Fruit fly (Drosophila melanogaster): ENCODE results near the gene CG42507.
A peak's percentile ranks its signal among the peaks of the same experiment; 100 is the strongest.

CG42507 gene

dm6 chr3L:14804724-14805221, 47.0 kb upstream of the CG42507 start, which contains the start of gene CG17839 (continued):
- TF ChIP-seq bcd (GFP tag; optimal IDR thresholded peaks at IDR 0.05) (peak; percentile 33), Meics (GFP tag; optimal IDR thresholded peaks at IDR 0.05) (peak; percentile 33), CG15514 (GFP tag; optimal IDR thresholded peaks at IDR 0.05) (peak; percentile 43), CrebB (tag; optimal IDR thresholded peaks at IDR 0.05) (peak; percentile 6), run (tag; optimal IDR thresholded peaks at IDR 0.05) (no peak), grau (tag; optimal IDR thresholded peaks at IDR 0.05) (peak; percentile 4), Trl (optimal IDR thresholded peaks at IDR 0.05) (no peak), Trl (GFP tag; optimal IDR thresholded peaks at IDR 0.05) (no peak), Doc2 (GFP tag; IDR thresholded peaks at IDR 0.05) (no peak), ATbp (GFP tag; optimal IDR thresholded peaks at IDR 0.05) (peak; percentile 9), Nf-YC (tag; optimal IDR thresholded peaks at IDR 0.05) (peak; percentile 37), Deaf1 (tag; optimal IDR thresholded peaks at IDR 0.05) (peak; percentile 99), mirr (GFP tag; optimal IDR thresholded peaks at IDR 0.05) (peak; percentile 74), fd102C (GFP tag; optimal IDR thresholded peaks at IDR 0.05) (no peak), CG34376 (GFP tag; optimal IDR thresholded peaks at IDR 0.05) (peak; percentile 71), CG31441 (GFP tag; IDR thresholded peaks at IDR 0.05) (no peak), eyg (GFP tag; optimal IDR thresholded peaks at IDR 0.05) (no peak), cwo (GFP tag; optimal IDR thresholded peaks at IDR 0.05) (peak; percentile 28), wor (GFP tag; IDR thresholded peaks at IDR 0.05) (no peak), hkb (optimal IDR thresholded peaks at IDR 0.05) (no peak), hkb (GFP tag; IDR thresholded peaks at IDR 0.05) (0 out of 2 replicates have a peak, but pooled peaks have one; percentile 24), Oaz (GFP tag; IDR thresholded peaks at IDR 0.05) (0 out of 2 replicates have a peak, but pooled peaks have one; percentile 10), B-H2 (GFP tag; optimal IDR thresholded peaks at IDR 0.05) (peak; percentile 48), CG9437 (GFP tag; optimal IDR thresholded peaks at IDR 0.05) (peak; percentile 17), CG17802 (tag; optimal IDR thresholded peaks at IDR 0.05) (no peak), so (GFP tag; IDR thresholded peaks at IDR 0.05) (peak; percentile 32; the same call in 1 of the 3 replicates), sens (GFP tag) (peak; percentile 67), br (optimal IDR thresholded peaks at IDR 0.05) (no peak), HLH4C (GFP tag; IDR thresholded peaks at IDR 0.05; ENCODE audit: partially characterized antibody) (peak; percentile 40; the same call in 1 of the 3 replicates), abd-A (tag; optimal IDR thresholded peaks at IDR 0.05) (peak; percentile 60), sd (tag; optimal IDR thresholded peaks at IDR 0.05) (peak; percentile 79), Adf1 (GFP tag; IDR thresholded peaks at IDR 0.05) (peak; percentile 83), CG13624 (GFP tag; optimal IDR thresholded peaks at IDR 0.05) (no peak), HHEX (GFP tag; optimal IDR thresholded peaks at IDR 0.05) (peak; percentile 29), CG12769 (tag; optimal IDR thresholded peaks at IDR 0.05) (peak; percentile 74), Atf6 (GFP tag; IDR thresholded peaks at IDR 0.05) (peak; percentile 41), Fer3 (tag; optimal IDR thresholded peaks at IDR 0.05) (peak; percentile 4), crol (GFP tag; IDR thresholded peaks at IDR 0.05) (peak; percentile 92), CG13296 (GFP tag; optimal IDR thresholded peaks at IDR 0.05) (peak; percentile 48), Kr (GFP tag; optimal IDR thresholded peaks at IDR 0.05) (no peak), CG34422 (GFP tag; IDR thresholded peaks at IDR 0.05) (peak; percentile 92; the same call in 1 of the 3 replicates)

dm6 chr3L:14803236-14803635, 45.5 kb upstream of the CG42507 start, which contains the start of gene gnu:
TSS of gene gnu (minus strand) at chr3L:14803360.
- no peak for TF ChIP-seq CHES-1-like (GFP tag; optimal IDR thresholded peaks at IDR 0.05)
- TF ChIP-seq CG10267 (tag; optimal IDR thresholded peaks at IDR 0.05), result peak; percentile 63
- no peak for TF ChIP-seq CG4424 (GFP tag; optimal IDR thresholded peaks at IDR 0.05)
- no peak for TF ChIP-seq otp (GFP tag; IDR thresholded peaks at IDR 0.05)
- TF ChIP-seq MESR4 (GFP tag; optimal IDR thresholded peaks at IDR 0.05), result no peak
- no peak for TF ChIP-seq zf30C (GFP tag; optimal IDR thresholded peaks at IDR 0.05)
- peak; percentile 75 for TF ChIP-seq zen (tag; optimal IDR thresholded peaks at IDR 0.05)
- TF ChIP-seq gfzf (GFP tag; optimal IDR thresholded peaks at IDR 0.05), result peak; percentile 39
- peak; percentile 76 for TF ChIP-seq Elba2 (GFP tag; optimal IDR thresholded peaks at IDR 0.05)
- TF ChIP-seq D (optimal IDR thresholded peaks at IDR 0.05), result no peak
- TF ChIP-seq D (GFP tag; optimal IDR thresholded peaks at IDR 0.05), result no peak
- TF ChIP-seq stwl (tag; optimal IDR thresholded peaks at IDR 0.05), result peak; percentile 89
